Worm (Caenorhabditis elegans): Measurements from ENCODE around the gene nlp-7.

nlp-7 gene

DNA sequence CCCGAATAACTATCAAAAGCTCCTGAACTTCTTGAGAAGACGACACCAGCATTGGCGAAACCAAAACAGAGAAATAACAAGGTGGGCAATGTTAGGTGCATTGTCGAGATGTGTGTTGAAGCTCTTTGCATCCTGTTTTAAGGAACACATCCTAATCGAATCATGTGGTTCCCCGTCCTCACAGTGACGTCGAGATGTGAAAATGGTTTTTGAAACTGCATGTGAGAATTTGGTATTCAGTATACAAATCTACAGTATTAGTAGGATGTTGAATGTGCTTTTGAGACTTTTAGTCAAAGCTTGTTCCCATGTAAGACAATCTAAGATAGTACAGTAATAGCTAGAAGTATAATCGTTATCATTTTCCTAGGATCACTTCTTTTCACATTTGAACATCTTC lies 4.7 kb downstream of the nlp-7 start, which contains the start of gene F18E9.7:
F18E9.7 (minus strand) TSS at position 101 of the 400 bp plus-strand sequence.
- TF ChIP-seq ceh-82 (tag; optimal IDR thresholded peaks at IDR 0.05) (no peak), nhr-11 (tag; optimal IDR thresholded peaks at IDR 0.05) (no peak), ztf-11 (tag; optimal IDR thresholded peaks at IDR 0.05) (no peak), lin-39 (tag; optimal IDR thresholded peaks at IDR 0.05) (no peak), lsy-12 (tag; optimal IDR thresholded peaks at IDR 0.05) (no peak), daf-12 (tag; optimal IDR thresholded peaks at IDR 0.05) (no peak), nhr-237 (tag; optimal IDR thresholded peaks at IDR 0.05) (no peak), skn-1 (tag; optimal IDR thresholded peaks at IDR 0.05) (no peak), nhr-25 (tag; optimal IDR thresholded peaks at IDR 0.05) (no peak), unc-39 (tag; optimal IDR thresholded peaks at IDR 0.05) (no peak), egl-27 (tag; optimal IDR thresholded peaks at IDR 0.05) (no peak), hmg-11 (tag; optimal IDR thresholded peaks at IDR 0.05) (no peak), fkh-10 (GFP tag; optimal IDR thresholded peaks at IDR 0.05) (no peak), jun-1 (tag; optimal IDR thresholded peaks at IDR 0.05) (no peak), tbx-2 (tag; optimal IDR thresholded peaks at IDR 0.05) (no peak)

DNA sequence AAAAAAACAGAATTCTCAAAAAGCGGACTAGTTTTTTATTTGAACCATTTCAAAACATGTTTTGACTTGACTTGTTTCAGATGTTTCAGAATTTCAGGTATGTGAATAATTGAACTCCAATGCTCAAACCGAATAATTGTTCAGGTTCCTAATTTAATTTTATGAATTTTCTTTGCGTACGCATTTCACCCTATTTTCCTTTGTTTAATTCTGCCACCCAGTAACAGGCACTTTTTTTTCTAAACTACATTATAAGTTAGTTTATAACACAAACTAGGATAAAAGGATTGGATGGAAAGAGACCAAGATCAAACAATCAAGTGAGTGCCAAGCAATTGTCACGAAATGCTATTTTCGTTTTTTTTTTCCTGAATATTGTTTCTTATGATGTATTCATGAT lies 5.5 kb downstream of the nlp-7 start:
- TF ChIP-seq elt-3 (tag; optimal IDR thresholded peaks at IDR 0.05) = no peak
- TF ChIP-seq nhr-237 (tag; optimal IDR thresholded peaks at IDR 0.05) = no peak
- TF ChIP-seq lin-39 (tag; optimal IDR thresholded peaks at IDR 0.05) = no peak
- TF ChIP-seq ceh-9 (tag; optimal IDR thresholded peaks at IDR 0.05) = no peak
- TF ChIP-seq nhr-23 (tag; optimal IDR thresholded peaks at IDR 0.05) = no peak
- no peak for TF ChIP-seq fkh-10 (GFP tag; optimal IDR thresholded peaks at IDR 0.05)
- no peak for TF ChIP-seq snpc-4 (tag; optimal IDR thresholded peaks at IDR 0.05)
- TF ChIP-seq nhr-11 (tag; optimal IDR thresholded peaks at IDR 0.05) = no peak
- TF ChIP-seq mml-1 (tag; optimal IDR thresholded peaks at IDR 0.05) = no peak
- TF ChIP-seq skn-1 (tag; optimal IDR thresholded peaks at IDR 0.05) = no peak
- no peak for TF ChIP-seq egl-27 (tag; optimal IDR thresholded peaks at IDR 0.05)
- TF ChIP-seq pqm-1 (tag; optimal IDR thresholded peaks at IDR 0.05) = no peak
- no peak for TF ChIP-seq nhr-67 (tag; optimal IDR thresholded peaks at IDR 0.05)
- TF ChIP-seq eor-1 (tag; optimal IDR thresholded peaks at IDR 0.05) = no peak
- no peak for TF ChIP-seq mdl-1 (tag; optimal IDR thresholded peaks at IDR 0.05)
- no peak for TF ChIP-seq ztf-4 (tag; optimal IDR thresholded peaks at IDR 0.05)
- TF ChIP-seq jun-1 (tag; optimal IDR thresholded peaks at IDR 0.05) = no peak
- TF ChIP-seq ZK546.5 (tag; optimal IDR thresholded peaks at IDR 0.05) = no peak
- TF ChIP-seq nhr-12 (tag; optimal IDR thresholded peaks at IDR 0.05) = no peak
- no peak for TF ChIP-seq lsy-12 (tag; optimal IDR thresholded peaks at IDR 0.05)

ce11 chrX:8599725-8600124 lies 6.7 kb downstream of the nlp-7 start:
- TF ChIP-seq fos-1 (tag; optimal IDR thresholded peaks at IDR 0.05) = no peak

ce11 chrX:8601235-8601634 lies 8.3 kb downstream of the nlp-7 start, which contains the start of gene F18E9.1:
TSS of gene F18E9.1 (plus strand) at chrX:8601535.
- TF ChIP-seq pha-4 (tag; optimal IDR thresholded peaks at IDR 0.05) (no peak), nhr-43 (tag; optimal IDR thresholded peaks at IDR 0.05; ENCODE audit: poor library complexity, severe bottlenecking) (no peak), ama-1 (optimal IDR thresholded peaks at IDR 0.05) (no peak), ceh-16 (tag; optimal IDR thresholded peaks at IDR 0.05) (no peak), ztf-4 (tag; optimal IDR thresholded peaks at IDR 0.05) (no peak), egl-27 (tag; optimal IDR thresholded peaks at IDR 0.05) (no peak), daf-12 (tag; optimal IDR thresholded peaks at IDR 0.05) (no peak), nfya-1 (tag; optimal IDR thresholded peaks at IDR 0.05; ENCODE audit: insufficient read depth) (no peak), fos-1 (tag; optimal IDR thresholded peaks at IDR 0.05) (no peak)

DNA sequence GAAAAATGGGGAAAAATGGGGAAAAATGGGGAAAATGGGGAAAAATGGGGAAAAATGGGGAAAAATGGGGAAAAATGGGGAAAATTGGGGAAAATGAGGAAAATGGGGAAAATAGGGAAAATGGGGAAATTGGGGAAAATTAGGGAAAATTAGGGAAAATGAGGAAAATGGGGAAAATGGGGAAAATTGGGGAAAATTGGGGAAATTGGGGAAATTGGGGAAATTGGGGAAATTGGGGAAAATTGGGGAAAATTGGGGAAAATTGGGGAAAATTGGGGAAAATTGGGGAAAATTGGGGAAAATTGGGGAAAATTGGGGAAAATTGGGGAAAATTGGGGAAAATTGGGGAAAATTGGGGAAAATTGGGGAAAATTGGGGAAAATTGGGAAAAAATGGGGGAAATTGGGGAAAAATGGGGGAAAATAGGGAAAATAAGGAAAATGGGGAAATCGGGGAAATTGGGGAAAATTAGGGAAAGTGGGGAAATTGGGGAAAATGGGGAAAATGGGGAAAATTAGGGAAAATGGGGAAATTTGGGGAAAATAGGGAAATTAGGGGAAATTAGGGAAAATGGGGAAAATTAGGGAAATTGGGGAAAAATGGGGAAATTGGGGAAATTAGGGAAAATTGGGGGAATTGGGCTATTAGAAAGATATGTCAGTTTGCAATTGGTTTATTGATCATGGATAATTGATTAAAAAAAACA lies 9.9 kb downstream of the nlp-7 start:
- TF ChIP-seq ceh-9 (tag; optimal IDR thresholded peaks at IDR 0.05) (no peak), nhr-76 (tag; optimal IDR thresholded peaks at IDR 0.05) (no peak), lsy-12 (tag; optimal IDR thresholded peaks at IDR 0.05) (no peak), mml-1 (tag; optimal IDR thresholded peaks at IDR 0.05) (no peak), ZK546.5 (tag; optimal IDR thresholded peaks at IDR 0.05) (no peak), ama-1 (optimal IDR thresholded peaks at IDR 0.05) (no peak), elt-2 (tag; optimal IDR thresholded peaks at IDR 0.05) (no peak), lin-39 (tag; optimal IDR thresholded peaks at IDR 0.05) (no peak), fkh-2 (tag; optimal IDR thresholded peaks at IDR 0.05) (no peak), nhr-237 (tag; optimal IDR thresholded peaks at IDR 0.05) (no peak), jun-1 (tag; optimal IDR thresholded peaks at IDR 0.05) (no peak), fos-1 (tag; optimal IDR thresholded peaks at IDR 0.05) (no peak), tbx-2 (tag; optimal IDR thresholded peaks at IDR 0.05) (no peak)
